Worm (Caenorhabditis elegans) whole organism, L4/young adult: ENCODE measurements around the gene srh-142.

Experiments
- W03F9.2 ChIP-seq: fragments of 150-350 bp; optimal IDR thresholded peaks from 2 replicates; lab custom pipeline; 2014; ENCODE audit warnings: missing biosample characterization, missing genetic modification characterization
- dao-5 ChIP-seq: sonication (generic microtip); optimal IDR thresholded peaks from 2 replicates; lab custom pipeline; 2016; ENCODE audit warnings: missing genotype, missing genetic modification characterization, moderate library complexity, missing compliant biosample characterization
- him-1 ChIP-seq: sonication (generic microtip); optimal IDR thresholded peaks from 2 replicates; lab custom pipeline; 2016; ENCODE audit warnings: missing genotype, missing genetic modification reagents, missing genetic modification characterization, missing compliant biosample characterization

The srh-142 gene

ce11 chrV:16429940-16430339, 30.8 kb downstream of the srh-142 start, which contains the start of gene str-73:
str-73 (plus strand) TSS chrV:16430240.
- TF ChIP-seq him-1 (tag; lab: Kevin White, UChicago) (no peak), dao-5 (tag; lab: Kevin White, UChicago) (no peak), W03F9.2 (tag; lab: Kevin White, UChicago) (no peak)

ce11 chrV:16429503-16429902, 31.3 kb downstream of the srh-142 start, which contains the start of gene F26D2.10:
F26D2.10 (minus strand) TSS chrV:16429603.
- TF ChIP-seq dao-5 (tag; lab: Kevin White, UChicago) (no peak), W03F9.2 (tag; lab: Kevin White, UChicago) (no peak), him-1 (tag; lab: Kevin White, UChicago) (no peak)

- TF ChIP-seq dao-5 (tag; lab: Kevin White, UChicago), result no peak
- no peak for TF ChIP-seq W03F9.2 (tag; lab: Kevin White, UChicago)
- no peak for TF ChIP-seq him-1 (tag; lab: Kevin White, UChicago)
Observed at ce11 chrV:16424428-16424827, 36.3 kb downstream of the srh-142 start, which contains the start of gene srw-29. srw-29 (minus strand) TSS chrV:16424528.

- TF ChIP-seq W03F9.2 (tag; lab: Kevin White, UChicago), result no peak
Observed at ce11 chrV:16420696-16421095, 40.1 kb downstream of the srh-142 start, which contains the start of gene srw-48. srw-48 (plus strand) TSS chrV:16420996.

- TF ChIP-seq him-1 (tag; lab: Kevin White, UChicago) (no peak), W03F9.2 (tag; lab: Kevin White, UChicago) (no peak), dao-5 (tag; lab: Kevin White, UChicago) (no peak)
Observed at ce11 chrV:16419769-16420168, 41.0 kb downstream of the srh-142 start, which contains the start of gene F26D2.16. F26D2.16 (minus strand) TSS chrV:16419869.

- TF ChIP-seq him-1 (tag; lab: Kevin White, UChicago) (no peak), dao-5 (tag; lab: Kevin White, UChicago) (no peak), W03F9.2 (tag; lab: Kevin White, UChicago) (no peak)
Observed at ce11 chrV:16417014-16417413, 43.8 kb downstream of the srh-142 start, which contains the start of gene str-55. str-55 (minus strand) TSS chrV:16417114.

- TF ChIP-seq dao-5 (tag; lab: Kevin White, UChicago) (no peak), W03F9.2 (tag; lab: Kevin White, UChicago) (no peak), him-1 (tag; lab: Kevin White, UChicago) (no peak)
Observed at ce11 chrV:16410521-16410920, 50.2 kb downstream of the srh-142 start, which contains the start of gene srh-145. srh-145 (plus strand) TSS chrV:16410713.
